Worm (Caenorhabditis elegans) whole organism, L2 larva: Measurements from ENCODE around the gene F29B9.8.
A peak's percentile ranks its signal among the peaks of the same experiment; 100 is the strongest.

ENCODE experiments used
- Y55F3AM.14 ChIP-seq: fragments of 200-800 bp; sonication (Bioruptor generic); optimal IDR thresholded peaks from 2 replicates; lab custom pipeline; 2018; ENCODE audit warnings: mild to moderate bottlenecking, missing genetic modification characterization, missing compliant biosample characterization
- ZK546.5 ChIP-seq: sonication (generic microtip); optimal IDR thresholded peaks from 2 replicates; lab custom pipeline; 2017; ENCODE audit warnings: missing biosample characterization, missing genetic modification characterization
- ama-1 ChIP-seq: fragments of 150-350 bp; optimal IDR thresholded peaks from 2 replicates; lab custom pipeline; 2018; ENCODE audit warnings: inconsistent platforms
- blmp-1 ChIP-seq: sonication (generic microtip); optimal IDR thresholded peaks from 2 replicates; lab custom pipeline; 2017; ENCODE audit warnings: missing genetic modification characterization, mild to moderate bottlenecking, missing compliant biosample characterization, antibody characterized with exemption, moderate library complexity; ENCODE audit not compliant: insufficient read depth
- dmd-4 ChIP-seq: sonication (generic microtip); optimal IDR thresholded peaks from 2 replicates; lab custom pipeline; 2017; ENCODE audit warnings: missing biosample characterization, missing genetic modification characterization
- egl-27 ChIP-seq: sonication (generic microtip); optimal IDR thresholded peaks from 3 replicates; lab custom pipeline; 2017; ENCODE audit warnings: missing biosample characterization, missing genetic modification reagents, missing genetic modification characterization
- lin-13 ChIP-seq: fragments of 150-350 bp; optimal IDR thresholded peaks from 2 replicates; lab custom pipeline; 2014; ENCODE audit warnings: missing biosample characterization, missing genetic modification reagents, missing genetic modification characterization
- nhr-10 ChIP-seq: sonication (generic microtip); optimal IDR thresholded peaks from 2 replicates; lab custom pipeline; 2017; ENCODE audit warnings: missing biosample characterization, missing genetic modification characterization
- nhr-237 ChIP-seq: fragments of 150-350 bp; optimal IDR thresholded peaks from 2 replicates; lab custom pipeline; 2014; ENCODE audit warnings: missing biosample characterization, missing genetic modification characterization
- nhr-6 ChIP-seq: fragments of 150-350 bp; optimal IDR thresholded peaks from 2 replicates; lab custom pipeline; 2014; ENCODE audit warnings: missing biosample characterization, missing genetic modification characterization
- ztf-4 ChIP-seq: fragments of 150-350 bp; optimal IDR thresholded peaks from 2 replicates; lab custom pipeline; 2014; ENCODE audit warnings: missing biosample characterization, missing genetic modification characterization

DNA sequence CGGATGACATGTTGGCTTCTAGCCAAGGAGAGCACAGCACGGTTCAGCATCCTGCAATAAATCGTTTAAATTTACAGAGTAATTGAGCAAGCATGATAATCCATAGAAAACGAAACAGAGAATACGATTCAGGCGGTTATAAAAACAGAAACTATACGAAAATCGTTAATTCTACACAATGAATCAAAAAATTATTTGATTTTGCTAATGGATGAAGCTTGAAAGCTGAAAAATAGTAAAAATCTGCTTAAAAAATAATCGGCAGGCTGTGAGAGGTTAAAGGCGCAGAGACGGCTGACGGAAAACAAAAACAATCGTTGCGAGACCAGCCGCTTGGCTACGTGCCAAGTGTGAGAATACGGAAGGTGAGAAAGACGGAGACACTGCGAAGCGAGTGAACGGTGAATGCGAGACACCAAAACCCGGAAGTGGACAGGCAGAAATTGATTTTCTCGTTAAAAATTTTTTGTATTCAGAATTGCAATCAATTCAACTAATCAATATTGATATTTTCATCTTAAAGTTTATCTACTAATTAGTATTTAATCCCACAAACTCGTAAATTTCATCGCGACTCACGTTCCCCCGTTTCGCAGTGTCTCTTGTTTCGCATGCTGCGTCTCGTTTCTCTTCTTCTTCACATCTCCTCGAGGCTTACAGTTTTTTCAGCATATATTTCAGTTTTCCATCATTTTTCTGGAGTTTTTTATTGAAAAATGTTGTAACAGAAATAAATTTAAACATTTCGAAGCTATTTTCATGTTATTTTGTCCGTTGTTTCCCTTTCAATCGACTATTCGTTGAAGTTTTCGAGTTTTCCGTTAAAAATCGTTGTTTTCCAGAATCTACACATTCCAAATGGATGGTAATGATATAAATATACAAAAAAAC, 12.9 kb downstream of the F29B9.8 start, which contains the start of the genes F29B9.11 and jmjd-1.2:
- peak; percentile 30 for TF ChIP-seq nhr-10
- TF ChIP-seq nhr-237 (tag; lab: Kevin White, UChicago): peak; percentile 73
- TF ChIP-seq ama-1 (lab: Kevin White, UChicago): no peak
- peak; percentile 55 for TF ChIP-seq nhr-6 (tag; lab: Kevin White, UChicago)
- peak; percentile 72 for TF ChIP-seq ZK546.5 (tag; lab: Kevin White, UChicago)
- peak; percentile 74 for TF ChIP-seq Y55F3AM.14 (GFP tag; lab: Kevin White, UChicago)
- peak; percentile 93 for TF ChIP-seq lin-13 (GFP tag; lab: Kevin White, UChicago)
- peak; percentile 75 for TF ChIP-seq blmp-1 (tag; lab: Kevin White, UChicago)
- peak; percentile 78 for TF ChIP-seq egl-27 (tag; lab: Kevin White, UChicago)
- TF ChIP-seq ztf-4: peak; percentile 76
- no peak for TF ChIP-seq dmd-4
